Worm (Caenorhabditis elegans): ENCODE data around the gene F59B2.12.

DNA sequence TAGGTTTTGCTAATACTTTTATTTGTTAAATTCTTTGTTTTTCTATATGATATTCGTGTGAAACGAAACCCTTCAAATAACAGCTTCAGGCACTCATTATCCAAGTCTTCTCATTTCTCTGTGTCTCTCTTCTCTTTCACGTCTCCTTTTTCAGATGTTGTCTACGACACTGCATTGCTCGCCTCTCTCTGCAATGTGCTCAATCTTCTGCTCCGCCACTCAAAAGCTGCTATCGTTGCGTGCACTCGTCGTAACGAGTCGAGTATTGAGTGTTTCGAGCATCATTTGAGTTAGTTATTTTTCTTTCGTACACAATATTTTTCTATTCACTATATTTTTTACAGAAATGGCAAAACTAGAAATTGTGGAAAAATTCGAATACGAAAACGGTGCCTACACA, 44.2 kb upstream of the F59B2.12 start:
- TF ChIP-seq F22D6.2 (tag; optimal IDR thresholded peaks at IDR 0.05): no peak
- no peak for TF ChIP-seq ama-1 (optimal IDR thresholded peaks at IDR 0.05)
- TF ChIP-seq ama-1 (GFP tag; optimal IDR thresholded peaks at IDR 0.05): no peak
- TF ChIP-seq C17E4.6 (GFP tag; IDR thresholded peaks at IDR 0.05): no peak
- TF ChIP-seq dox-1 (GFP tag; IDR thresholded peaks at IDR 0.05): no peak
- TF ChIP-seq aptf-3 (GFP tag; IDR thresholded peaks at IDR 0.05): no peak
- TF ChIP-seq somi-1 (GFP tag; optimal IDR thresholded peaks at IDR 0.05): no peak
- TF ChIP-seq hrde-1 (tag; optimal IDR thresholded peaks at IDR 0.05; ENCODE audit: borderline replicate concordance): no peak
